Fruit fly (Drosophila melanogaster): ENCODE data around the gene CG18273.
A peak's percentile ranks its signal among the peaks of the same experiment; 100 is the strongest.

CG18273 gene

DNA sequence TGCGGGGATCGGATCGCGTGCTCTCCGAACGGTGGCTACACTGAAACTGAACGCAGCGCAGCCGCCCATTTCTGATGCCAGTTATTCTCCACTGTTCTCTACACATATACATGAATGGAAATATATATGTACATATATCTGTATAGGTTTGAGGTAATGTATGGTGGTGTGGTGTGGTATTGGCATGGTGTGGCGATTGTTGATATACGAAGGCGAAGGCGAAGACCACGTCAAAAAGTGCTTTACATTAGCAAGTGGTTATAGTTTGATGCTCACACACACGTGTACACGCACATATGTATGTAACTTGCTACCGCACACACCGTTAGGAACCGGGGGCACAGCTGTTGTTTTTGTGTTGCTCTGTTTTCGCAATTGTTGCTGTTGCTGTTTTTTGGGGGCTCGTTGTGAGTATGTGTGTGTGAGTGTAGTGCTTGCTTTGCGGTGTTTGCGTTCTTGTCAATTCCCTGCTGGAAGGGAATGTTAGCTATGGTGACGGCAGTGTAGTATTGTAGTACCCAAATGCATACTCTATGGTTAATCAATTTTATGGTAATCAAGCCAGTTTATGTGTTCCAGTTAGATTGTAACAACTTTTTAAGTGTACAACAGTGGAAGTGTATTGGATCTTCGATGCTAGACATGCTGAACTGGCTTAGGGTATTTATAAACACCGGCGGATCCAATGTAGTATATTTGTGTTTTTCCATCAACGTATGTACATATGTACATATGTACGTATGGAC lies 6.2 kb upstream of the CG18273 start, which contains the start of gene CG17896 (continued):
- peak; percentile 98 for TF ChIP-seq sisA (GFP tag; IDR thresholded peaks at IDR 0.05)
- TF ChIP-seq ATbp (GFP tag; optimal IDR thresholded peaks at IDR 0.05): peak; percentile 95
- no peak for TF ChIP-seq Dfd (GFP tag; optimal IDR thresholded peaks at IDR 0.05)
- peak; percentile 93 for TF ChIP-seq CG6683 (GFP tag; optimal IDR thresholded peaks at IDR 0.05)
- TF ChIP-seq Ets97D (GFP tag; optimal IDR thresholded peaks at IDR 0.05): peak; percentile 93
- peak; percentile 99 for TF ChIP-seq CG7786 (GFP tag; optimal IDR thresholded peaks at IDR 0.05)
- peak; percentile 97 for TF ChIP-seq Max (GFP tag; optimal IDR thresholded peaks at IDR 0.05)
- peak; percentile 95 for TF ChIP-seq CG3838 (GFP tag; optimal IDR thresholded peaks at IDR 0.05)
- TF ChIP-seq Ada2b (GFP tag; IDR thresholded peaks at IDR 0.05): peak; percentile 99
- TF ChIP-seq Jarid2 (GFP tag; optimal IDR thresholded peaks at IDR 0.05): peak; percentile 83
- TF ChIP-seq h (optimal IDR thresholded peaks at IDR 0.05): no peak
- peak; percentile 98 for TF ChIP-seq CG15269 (tag; optimal IDR thresholded peaks at IDR 0.05)
- TF ChIP-seq dmrt11E (tag; optimal IDR thresholded peaks at IDR 0.05): peak; percentile 72
- TF ChIP-seq Hmx (GFP tag; optimal IDR thresholded peaks at IDR 0.05): peak; percentile 94
- TF ChIP-seq kah (GFP tag; optimal IDR thresholded peaks at IDR 0.05): peak; percentile 77
- peak; percentile 85 for TF ChIP-seq nerfin-1 (tag; optimal IDR thresholded peaks at IDR 0.05)
- peak; percentile 98 for TF ChIP-seq bcd (GFP tag; optimal IDR thresholded peaks at IDR 0.05)
- peak; percentile 96 for TF ChIP-seq CG9727 (GFP tag; optimal IDR thresholded peaks at IDR 0.05)
- peak; percentile 95 for TF ChIP-seq esg (GFP tag; conservative IDR thresholded peaks at IDR 0.05)
- TF ChIP-seq CG14965 (GFP tag; optimal IDR thresholded peaks at IDR 0.05; ENCODE audit: borderline replicate concordance): peak; percentile 90
- TF ChIP-seq CG4282 (GFP tag; optimal IDR thresholded peaks at IDR 0.05): peak; percentile 96
- peak; percentile 99 for TF ChIP-seq lilli (GFP tag; optimal IDR thresholded peaks at IDR 0.05)
- TF ChIP-seq CG18619 (GFP tag; optimal IDR thresholded peaks at IDR 0.05): peak; percentile 97
- peak; percentile 65 for TF ChIP-seq bigmax (GFP tag; optimal IDR thresholded peaks at IDR 0.05)
- peak; percentile 98 for TF ChIP-seq Dad (GFP tag; optimal IDR thresholded peaks at IDR 0.05)
- peak; percentile 99 for TF ChIP-seq CG14441 (GFP tag; IDR thresholded peaks at IDR 0.05)
- TF ChIP-seq gro (GFP tag; optimal IDR thresholded peaks at IDR 0.05): peak; percentile 99
- peak; percentile 98 for TF ChIP-seq CoRest (tag; optimal IDR thresholded peaks at IDR 0.05)
- TF ChIP-seq CG17568 (GFP tag; optimal IDR thresholded peaks at IDR 0.05): no peak
- peak; percentile 99 for TF ChIP-seq zfh2 (GFP tag; optimal IDR thresholded peaks at IDR 0.05)
- TF ChIP-seq Fer3 (tag; optimal IDR thresholded peaks at IDR 0.05): peak; percentile 99
- TF ChIP-seq CG12104 (GFP tag; optimal IDR thresholded peaks at IDR 0.05): peak; percentile 97
- TF ChIP-seq CG14860 (GFP tag; IDR thresholded peaks at IDR 0.05; ENCODE audit: partially characterized antibody): no peak
- peak; percentile 99 for TF ChIP-seq sens (GFP tag)
- peak; percentile 19 for TF ChIP-seq ftz-f1 (GFP tag; optimal IDR thresholded peaks at IDR 0.05)
- peak; percentile 87 for TF ChIP-seq CG3407 (GFP tag; optimal IDR thresholded peaks at IDR 0.05)
- TF ChIP-seq Blimp-1 (GFP tag; optimal IDR thresholded peaks at IDR 0.05): peak; percentile 92
- peak; percentile 97 for TF ChIP-seq H15 (GFP tag; IDR thresholded peaks at IDR 0.05)
- TF ChIP-seq CG8290 (GFP tag; optimal IDR thresholded peaks at IDR 0.05): peak; percentile 81
- peak in 1 of 2 experiments; percentile 100 for TF ChIP-seq CG8290 (tag; optimal IDR thresholded peaks at IDR 0.05)
- peak; percentile 91 for TF ChIP-seq tap (tag; optimal IDR thresholded peaks at IDR 0.05)
- peak; percentile 88 for TF ChIP-seq Asciz (GFP tag; optimal IDR thresholded peaks at IDR 0.05)
- peak; percentile 97 for TF ChIP-seq ttk (GFP tag; IDR thresholded peaks at IDR 0.05)
- peak; percentile 88 for TF ChIP-seq Adf1 (GFP tag; IDR thresholded peaks at IDR 0.05)
- TF ChIP-seq CG15479 (GFP tag; optimal IDR thresholded peaks at IDR 0.05): no peak
- peak; percentile 86; the same call in 2 of the 3 replicates for TF ChIP-seq CG2199 (GFP tag; IDR thresholded peaks at IDR 0.05)
- TF ChIP-seq Dref (GFP tag; IDR thresholded peaks at IDR 0.05): peak; percentile 53
- peak; percentile 97 for TF ChIP-seq da (GFP tag; optimal IDR thresholded peaks at IDR 0.05)
- TF ChIP-seq ind (GFP tag; optimal IDR thresholded peaks at IDR 0.05): peak; percentile 99
- peak; percentile 94 for TF ChIP-seq CG4820 (GFP tag; optimal IDR thresholded peaks at IDR 0.05)

Data from whole organism, embryonic.